Worm (Caenorhabditis elegans): ENCODE results near the gene npp-8.

npp-8 gene

DNA sequence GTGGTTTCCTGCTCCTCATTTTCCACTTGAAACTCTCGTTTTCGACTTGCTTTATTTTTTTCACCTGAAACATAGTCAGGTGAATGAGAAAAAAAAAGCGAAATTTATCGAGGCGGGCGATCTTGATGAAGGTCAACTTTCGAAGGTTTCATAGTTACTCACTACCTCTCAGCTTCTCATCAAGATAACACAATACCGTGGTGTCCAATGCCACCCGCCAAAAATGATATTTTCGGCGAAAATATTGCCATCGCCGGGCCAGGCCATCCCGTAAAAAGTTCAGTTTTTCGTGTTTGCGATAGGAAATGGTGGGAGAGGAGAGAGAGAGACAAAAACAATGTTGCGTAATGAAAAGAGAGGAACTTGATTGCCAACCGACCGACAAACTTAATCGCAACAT is 48.5 kb downstream of the npp-8 start:
- no peak for TF ChIP-seq unc-62 (GFP tag; optimal IDR thresholded peaks at IDR 0.05)

DNA sequence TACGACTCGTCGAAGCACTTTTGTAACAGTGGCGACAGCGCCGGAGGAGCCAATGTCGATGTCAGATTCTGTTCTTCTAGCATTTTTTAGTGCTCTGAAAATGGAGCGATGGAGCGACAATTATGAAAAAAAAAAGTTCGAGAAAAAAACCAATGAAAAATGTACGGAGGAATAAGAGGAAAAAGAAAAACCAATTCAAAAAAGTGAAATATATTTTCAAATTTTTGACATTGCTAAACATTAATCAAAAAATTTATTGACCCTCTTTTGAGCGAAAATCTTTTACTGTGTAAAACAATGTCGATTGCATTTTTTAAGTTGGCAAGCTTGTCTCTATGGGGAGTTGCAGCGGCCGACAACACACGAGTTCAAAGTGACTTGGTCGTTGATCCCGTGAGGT is 59.3 kb downstream of the npp-8 start, which contains the start of gene K03H6.5:
TSS of gene K03H6.5 (minus strand) at position 101 of the 400 bp plus-strand sequence.
- no peak for TF ChIP-seq unc-62 (GFP tag; optimal IDR thresholded peaks at IDR 0.05)

DNA sequence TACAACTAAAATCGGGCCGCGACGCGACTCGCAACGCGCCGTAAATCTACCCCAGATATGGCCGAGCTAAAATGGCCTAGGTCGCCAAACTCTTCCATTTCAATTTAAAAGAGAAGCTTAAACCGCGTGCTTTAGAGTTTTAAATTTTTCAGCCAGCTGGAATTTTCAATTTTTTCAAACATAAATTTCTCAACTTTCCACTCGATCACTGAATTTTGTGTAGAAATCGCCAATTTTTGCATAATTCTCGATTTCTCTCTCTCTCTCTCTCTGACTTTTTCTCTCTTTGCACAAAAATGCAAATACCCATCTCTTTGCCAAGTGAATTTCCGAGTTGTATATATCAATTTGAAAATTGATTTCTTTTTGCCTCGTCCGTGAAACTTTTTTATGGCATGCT is 72.2 kb downstream of the npp-8 start, which contains the start of gene K03H6.1:
TSS of gene K03H6.1 (plus strand) at position 301 of the 400 bp plus-strand sequence.
- TF ChIP-seq unc-62 (GFP tag; optimal IDR thresholded peaks at IDR 0.05), result no peak

DNA sequence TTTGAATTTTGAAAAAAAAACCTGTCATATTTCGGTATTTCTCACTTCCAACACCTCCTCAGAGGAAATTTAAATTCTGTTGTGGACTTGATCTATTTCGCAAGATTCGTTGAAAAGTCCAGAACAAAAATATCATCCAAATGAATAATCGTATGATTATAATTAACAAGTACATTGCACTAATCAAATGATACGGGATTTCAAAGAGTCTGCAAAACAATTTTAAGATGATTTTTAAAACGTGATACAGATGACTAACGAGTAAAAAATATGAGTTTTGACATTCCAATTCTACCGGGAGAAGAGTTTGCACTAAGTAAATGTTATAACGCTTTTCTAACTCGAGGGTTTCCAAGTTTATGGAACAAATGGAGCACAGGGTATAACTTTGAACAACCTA is 73.3 kb downstream of the npp-8 start:
- TF ChIP-seq unc-62 (GFP tag; optimal IDR thresholded peaks at IDR 0.05), result no peak

DNA sequence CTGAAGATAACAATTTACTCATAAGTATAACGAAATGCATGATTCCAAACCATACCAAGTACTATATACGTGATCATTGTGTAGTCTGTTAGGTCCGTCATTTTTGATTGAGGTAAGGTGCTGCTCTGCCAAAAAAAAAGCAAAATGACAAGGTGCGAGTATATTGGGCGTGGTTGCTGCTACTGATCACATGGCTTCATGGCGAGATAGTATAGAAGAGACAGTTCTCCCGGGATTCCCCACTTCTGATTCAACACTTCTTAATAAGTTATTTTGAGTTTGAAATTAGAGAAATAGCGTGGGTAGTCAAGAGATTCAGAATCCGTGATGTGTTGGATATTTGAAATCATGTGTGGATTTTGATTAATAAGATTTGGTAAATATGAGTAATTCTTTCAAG is 74.4 kb downstream of the npp-8 start, which contains the start of gene K03H6.4:
TSS of gene K03H6.4 (minus strand) at position 101 of the 400 bp plus-strand sequence.
- no peak for TF ChIP-seq unc-62 (GFP tag; optimal IDR thresholded peaks at IDR 0.05)
